Fruit fly (Drosophila melanogaster): ENCODE results near the gene CG2972.

CG2972 gene

DNA sequence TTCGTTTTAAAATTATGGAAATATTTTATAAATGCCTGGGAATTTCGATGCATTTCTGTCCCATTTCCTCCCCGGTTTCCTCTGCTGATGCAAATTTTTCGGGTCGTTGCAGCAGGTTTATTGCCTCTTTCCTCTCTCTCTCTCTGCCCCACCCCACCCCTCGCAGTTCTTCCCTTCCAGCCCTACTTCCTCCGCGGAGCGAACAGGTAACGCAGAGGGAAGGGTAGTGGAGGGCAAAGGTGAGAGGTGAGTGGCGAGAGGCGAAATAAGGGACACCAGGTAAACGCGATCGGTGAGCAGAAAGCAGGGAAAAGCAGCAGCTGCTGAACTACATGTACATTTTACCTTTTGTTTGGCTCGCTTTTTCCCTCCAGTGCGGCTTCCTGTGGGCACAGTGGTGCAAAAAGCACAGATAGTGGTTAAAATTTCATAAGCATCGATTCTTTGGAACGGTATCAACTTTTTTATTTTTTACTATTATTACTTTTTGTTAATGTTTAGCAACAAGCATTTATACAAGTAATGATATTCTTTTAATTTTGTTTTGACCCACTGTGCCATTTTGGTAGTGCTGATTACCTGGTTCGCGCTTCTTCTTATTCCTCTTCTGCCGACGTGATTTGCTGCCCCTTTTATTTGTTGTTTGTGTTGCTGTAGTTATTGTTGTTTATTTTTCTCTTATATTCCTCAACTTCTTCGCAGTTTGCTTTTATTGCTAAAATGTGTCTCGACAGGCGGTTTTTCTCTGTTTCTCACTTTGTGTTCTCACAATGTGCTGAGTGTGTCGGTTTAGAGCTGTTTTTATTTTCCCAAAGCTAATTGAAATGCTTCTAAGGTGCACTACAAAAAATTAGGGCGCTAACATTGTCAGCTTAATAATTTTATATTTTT lies 5.3 kb downstream of the CG2972 start:
- peak; percentile 31 for TF ChIP-seq noc (tag; optimal IDR thresholded peaks at IDR 0.05)

DNA sequence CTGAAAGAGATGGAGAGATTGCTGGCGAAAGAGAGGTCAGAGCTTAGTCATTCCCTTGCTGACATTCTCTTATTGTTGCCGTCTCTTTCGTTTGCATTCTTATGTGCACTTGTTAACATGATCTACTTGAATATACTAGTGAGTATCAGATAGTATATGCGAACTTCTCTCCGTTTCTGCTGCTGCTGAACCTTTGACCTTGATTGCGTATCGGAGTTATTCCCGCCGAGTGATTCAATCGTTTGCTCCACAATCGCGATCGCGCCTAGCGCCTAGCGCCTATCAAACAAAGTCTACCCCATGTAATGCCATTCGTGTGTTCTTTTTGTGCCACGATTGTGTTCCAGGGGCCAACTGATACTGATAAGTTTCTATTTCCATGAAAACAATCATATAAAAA lies 6.2 kb downstream of the CG2972 start:
- TF ChIP-seq noc (tag; optimal IDR thresholded peaks at IDR 0.05) = no peak

DNA sequence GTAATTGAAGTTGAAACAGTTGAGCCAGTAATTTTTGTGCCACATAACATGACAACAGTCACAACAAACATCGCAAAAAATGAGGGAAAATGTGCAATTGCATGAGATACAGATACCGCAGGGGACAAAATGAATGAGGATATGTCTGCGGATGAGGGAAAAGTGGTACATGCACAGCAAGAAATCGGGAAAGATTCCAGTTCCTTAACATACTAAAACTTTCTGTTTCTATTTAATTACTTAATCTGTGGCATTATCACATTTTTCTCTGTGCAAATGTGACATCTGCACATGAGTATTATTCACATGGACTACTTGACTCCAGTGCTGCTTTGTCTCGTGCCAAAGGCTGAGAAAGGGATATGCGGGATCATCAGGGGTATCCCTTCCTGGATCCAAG lies 9.8 kb downstream of the CG2972 start:
- no peak for TF ChIP-seq noc (tag; optimal IDR thresholded peaks at IDR 0.05)

DNA sequence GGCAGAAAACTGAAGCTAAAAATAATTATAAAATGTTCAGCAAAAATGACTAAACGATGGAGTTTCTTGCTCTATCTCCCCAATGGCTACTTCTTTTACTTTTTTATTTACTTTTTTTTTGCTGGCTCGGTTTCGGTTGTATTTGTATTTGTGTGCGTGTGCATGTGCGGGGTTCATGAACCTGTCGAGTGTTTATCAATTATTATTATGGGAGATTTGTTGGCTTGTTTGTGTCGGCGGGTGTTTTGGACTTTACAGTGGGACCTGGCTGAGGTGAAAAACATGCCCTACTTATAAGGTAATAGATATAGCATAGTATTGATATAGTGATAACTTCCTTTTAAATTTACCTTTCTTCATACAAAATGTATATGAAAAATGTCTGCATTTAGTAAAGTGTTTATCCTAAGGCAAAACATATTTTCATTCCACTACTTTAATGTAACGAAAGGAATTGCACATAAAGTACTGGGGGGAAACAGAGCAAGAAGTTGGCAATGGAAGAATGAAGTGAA lies 20.7 kb downstream of the CG2972 start:
- TF ChIP-seq noc (tag; optimal IDR thresholded peaks at IDR 0.05) = no peak

DNA sequence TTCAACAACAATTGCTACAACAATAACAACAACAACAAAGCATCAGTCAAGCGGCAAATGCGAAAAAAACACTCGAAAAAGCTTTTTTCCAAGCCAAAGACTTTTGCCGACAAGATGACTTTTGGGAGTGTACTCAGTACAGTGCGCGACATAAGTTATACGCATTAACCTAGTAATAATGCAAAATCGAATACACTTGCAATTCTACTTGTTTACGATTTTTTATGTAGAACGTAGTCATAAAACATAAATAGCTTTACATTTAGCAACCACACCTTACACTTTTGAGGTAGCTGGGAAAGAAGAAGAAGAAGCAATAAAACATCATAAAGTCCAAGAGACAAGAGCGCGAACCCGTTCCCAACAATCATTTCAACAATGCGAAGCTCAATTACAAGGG lies 21.5 kb downstream of the CG2972 start:
- no peak for TF ChIP-seq noc (tag; optimal IDR thresholded peaks at IDR 0.05)

DNA sequence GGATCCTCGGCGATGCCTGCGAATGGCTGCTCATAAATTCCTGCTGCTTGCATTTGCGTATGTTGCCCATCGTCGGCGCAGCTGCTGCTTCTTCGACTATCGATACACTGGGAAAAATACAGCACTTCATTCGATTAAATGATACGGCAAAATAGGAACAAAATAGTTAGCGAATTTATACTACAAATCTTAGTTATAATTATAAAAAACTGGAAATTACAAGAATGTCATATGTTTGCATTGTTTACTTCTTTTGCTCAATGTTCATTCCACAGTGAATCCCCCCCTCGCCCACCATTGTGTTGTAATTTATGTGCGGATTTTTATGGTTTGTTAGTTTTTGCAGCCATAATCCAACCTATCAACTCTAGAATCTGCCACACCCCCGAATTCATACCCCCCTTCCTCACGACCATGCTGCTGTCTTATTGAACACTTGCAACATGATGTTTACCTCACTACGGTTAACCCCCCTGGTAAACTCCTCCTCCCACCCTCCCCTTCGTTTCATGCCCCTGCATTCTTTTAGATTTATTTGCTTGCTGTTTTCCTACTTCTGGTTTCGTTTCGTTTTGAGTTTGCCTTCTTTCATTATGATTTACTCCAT lies 22.9 kb downstream of the CG2972 start:
- no peak for TF ChIP-seq noc (tag; optimal IDR thresholded peaks at IDR 0.05)

DNA sequence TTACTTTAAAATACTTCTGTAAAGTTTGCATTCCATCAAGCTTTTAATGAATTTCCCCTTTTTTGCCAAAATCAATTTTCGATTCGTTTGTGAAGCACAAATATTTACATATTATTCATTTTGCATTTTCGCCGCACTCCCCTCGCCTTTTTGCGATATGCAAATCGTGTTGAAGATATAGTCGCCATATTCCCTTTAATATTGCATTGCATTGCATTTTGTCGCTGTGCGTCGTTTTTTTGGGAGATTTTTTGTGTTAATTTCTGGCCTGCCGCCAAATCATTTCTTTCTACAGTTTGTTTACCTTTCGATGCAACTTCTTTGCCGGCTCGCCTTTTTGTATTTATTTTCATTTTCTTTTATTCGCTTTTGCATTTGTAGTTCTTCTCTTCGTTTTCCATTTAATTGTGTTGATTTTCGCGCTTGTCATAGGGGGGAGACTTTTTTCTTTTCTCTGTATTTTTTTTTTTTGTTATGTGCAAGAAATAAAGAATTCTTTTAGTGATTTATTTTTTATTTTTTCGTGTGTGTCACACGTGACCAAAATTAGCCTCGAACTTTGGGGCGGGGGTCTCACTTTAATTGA lies 23.7 kb downstream of the CG2972 start:
- TF ChIP-seq noc (tag; optimal IDR thresholded peaks at IDR 0.05) = no peak

DNA sequence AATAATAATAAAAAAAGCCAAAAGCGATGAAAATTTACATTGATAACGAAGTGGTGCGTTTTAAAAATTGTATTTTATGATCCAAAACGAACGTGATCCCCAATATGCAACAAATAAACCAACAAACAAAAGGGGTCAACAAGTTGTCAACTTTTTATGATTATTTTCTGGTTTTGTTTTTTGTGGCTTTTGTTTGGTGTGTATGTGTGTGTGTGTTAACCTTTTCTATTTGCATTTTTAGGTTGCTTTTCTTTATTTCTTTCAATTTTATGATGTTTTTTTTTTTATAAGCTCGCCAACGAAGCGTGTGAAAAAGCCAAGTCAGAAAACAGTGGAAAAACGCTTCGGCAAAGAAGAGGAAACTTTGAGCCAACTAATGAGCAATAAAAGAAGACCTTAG lies 25.3 kb downstream of the CG2972 start:
- TF ChIP-seq noc (tag; optimal IDR thresholded peaks at IDR 0.05) = no peak

DNA sequence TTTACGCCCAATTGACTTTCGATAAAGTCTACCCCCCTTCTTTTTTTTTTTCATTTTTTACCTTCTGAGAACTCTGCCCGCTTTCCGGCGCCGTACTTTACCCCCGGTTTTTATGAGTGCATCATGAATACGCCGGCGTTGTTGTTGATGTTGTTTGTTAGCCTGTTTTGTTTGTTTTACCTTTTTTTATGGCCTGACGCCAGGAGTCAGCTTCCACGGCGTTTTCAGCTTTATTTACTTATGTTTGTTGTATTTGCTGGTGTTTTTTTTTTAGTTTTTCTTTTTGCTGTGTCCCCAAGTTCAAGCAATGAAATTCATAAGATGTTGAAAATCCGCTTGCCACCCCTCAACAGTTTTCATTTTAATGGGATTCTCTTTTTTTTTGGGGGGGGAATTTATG lies 27.9 kb downstream of the CG2972 start:
- no peak for TF ChIP-seq noc (tag; optimal IDR thresholded peaks at IDR 0.05)

DNA sequence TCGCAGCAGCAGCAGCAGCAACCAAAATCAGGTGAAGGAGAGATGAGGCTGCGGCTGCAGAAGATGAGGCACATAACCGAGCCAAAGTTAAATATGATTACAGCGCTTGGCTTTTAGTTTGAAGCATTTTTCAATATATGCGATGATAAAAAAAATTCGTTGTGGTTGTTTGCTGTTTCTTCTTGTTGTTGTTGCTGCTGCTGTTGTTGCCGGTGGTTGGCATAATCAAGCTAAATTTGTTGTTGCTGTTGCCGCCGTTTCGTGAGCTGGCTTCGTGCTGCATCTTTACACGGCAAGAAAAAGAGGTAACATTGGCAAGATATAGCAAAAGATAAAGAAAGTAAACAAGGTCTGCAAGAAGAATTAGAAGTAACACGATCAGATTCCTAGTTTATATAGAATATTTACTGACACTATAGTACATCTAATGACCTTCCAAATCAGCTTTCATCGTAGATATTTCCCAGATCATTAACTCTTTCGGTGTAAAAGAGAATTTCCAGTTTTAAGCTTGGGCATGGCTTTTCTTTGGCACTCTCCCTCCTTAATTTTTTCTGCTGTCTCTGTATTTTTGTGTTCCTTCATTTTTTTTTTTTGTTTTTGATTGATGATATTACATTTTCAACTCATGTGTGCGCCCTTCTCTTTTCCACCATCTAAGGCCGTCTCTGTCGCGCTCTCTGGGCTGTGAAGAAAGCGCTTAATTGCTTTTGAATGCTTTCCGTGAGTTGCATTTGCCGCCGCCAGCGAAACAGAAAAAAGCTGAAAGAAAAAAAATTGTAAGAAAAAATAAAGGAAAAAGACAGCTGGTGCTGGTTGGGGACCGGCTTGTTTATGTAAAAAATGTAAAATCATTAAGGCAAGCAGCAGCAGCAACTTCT lies 31.2 kb downstream of the CG2972 start:
- TF ChIP-seq noc (tag; optimal IDR thresholded peaks at IDR 0.05) = no peak

DNA sequence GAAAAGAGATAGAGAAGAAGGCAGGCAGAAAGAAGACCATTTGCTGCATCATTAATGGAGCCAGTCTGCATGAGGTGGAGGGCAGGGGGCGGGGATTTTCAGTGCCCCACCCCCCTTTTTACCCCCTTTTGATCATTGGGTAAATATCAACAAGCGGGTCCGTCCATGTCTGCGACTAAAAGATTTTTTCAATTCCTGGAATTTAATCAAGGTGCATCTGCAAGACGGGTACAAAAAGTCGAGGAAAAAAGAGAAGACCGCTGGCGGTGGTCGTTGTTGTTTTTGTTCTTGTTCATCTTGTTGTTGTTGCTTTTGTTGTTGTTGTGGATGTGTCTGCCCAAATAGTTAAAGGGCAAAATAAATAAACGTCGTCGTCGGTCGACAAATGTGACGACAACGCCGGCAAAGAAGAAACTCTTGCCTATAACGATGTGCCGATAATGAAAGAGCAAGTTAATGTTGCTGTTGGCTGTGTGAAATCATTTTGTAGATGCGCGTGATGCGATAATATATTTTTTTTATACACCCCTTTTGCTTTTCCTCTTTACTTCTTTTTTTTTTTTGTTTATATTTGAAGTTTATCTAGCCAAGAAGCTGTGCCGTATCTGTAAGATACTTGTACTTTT lies 32.7 kb downstream of the CG2972 start:
- no peak for TF ChIP-seq noc (tag; optimal IDR thresholded peaks at IDR 0.05)

DNA sequence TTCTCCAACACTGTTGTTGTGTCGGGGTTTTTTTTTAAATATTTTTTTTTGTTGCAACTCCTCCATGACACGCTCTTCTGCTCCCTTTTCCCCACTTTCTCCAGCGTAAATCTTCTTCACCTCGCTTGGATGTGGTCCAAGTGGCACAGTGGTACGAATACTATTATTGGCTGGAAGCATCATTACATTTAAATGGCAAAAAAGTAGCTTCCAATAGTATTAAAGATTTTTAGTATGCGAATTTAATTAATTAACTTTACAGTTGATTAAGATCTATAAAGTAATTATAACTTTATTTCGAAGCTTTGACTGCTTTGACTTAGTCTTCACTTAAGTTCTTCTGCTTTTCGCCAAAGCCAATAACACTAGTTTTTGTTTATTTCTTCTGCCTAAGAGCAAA lies 35.4 kb downstream of the CG2972 start:
- no peak for TF ChIP-seq noc (tag; optimal IDR thresholded peaks at IDR 0.05)

DNA sequence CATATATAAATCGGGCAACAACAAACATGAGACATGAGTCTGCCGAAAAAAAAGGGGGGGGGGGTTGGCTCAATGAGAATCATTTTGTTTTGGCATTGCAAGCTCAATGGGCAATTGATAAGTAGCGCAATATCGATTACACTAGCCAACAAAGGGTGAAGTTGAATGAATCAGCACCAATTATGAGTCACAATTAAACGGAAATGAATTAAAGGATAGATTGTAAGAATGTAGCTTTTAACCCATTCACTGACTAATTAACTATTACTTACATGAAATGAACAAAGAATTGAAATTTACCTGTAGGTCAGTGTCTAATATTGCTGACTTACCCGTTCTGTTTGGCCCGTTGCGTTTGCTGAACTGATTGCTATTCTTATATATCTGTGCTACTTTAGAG lies 42.7 kb downstream of the CG2972 start:
- TF ChIP-seq noc (tag; optimal IDR thresholded peaks at IDR 0.05) = no peak

DNA sequence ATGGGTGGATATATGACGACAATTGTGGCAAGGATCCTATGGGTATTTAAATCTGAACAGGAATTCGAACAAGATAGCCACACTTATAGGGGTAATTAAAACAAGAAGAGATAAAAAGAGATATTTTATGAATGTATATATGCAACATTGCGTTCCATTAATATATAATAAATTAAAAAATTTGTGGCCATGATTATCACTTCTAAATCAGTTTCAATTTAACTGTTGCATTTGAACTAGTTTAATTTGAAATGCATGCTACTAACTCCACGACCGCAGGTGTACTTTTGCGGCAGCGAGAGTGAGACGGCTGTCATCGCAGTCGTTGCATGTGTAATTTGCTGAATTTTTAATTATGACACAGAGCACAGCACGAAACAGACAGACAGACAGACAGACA lies 44.2 kb downstream of the CG2972 start:
- TF ChIP-seq noc (tag; optimal IDR thresholded peaks at IDR 0.05) = no peak

Data from whole organism, larva.